Worm (Caenorhabditis elegans) whole organism, L3 larva: Measurements from ENCODE around the gene F22F4.5.
A peak's percentile ranks its signal among the peaks of the same experiment; 100 is the strongest.

Source experiments
- R02D3.7 ChIP-seq: fragments of 150-350 bp; optimal IDR thresholded peaks from 2 replicates; lab custom pipeline; 2014; ENCODE audit warnings: missing biosample characterization, missing genetic modification characterization
- ZK546.5 ChIP-seq: sonication (generic microtip); optimal IDR thresholded peaks from 2 replicates; lab custom pipeline; 2017; ENCODE audit warnings: missing biosample characterization, missing genetic modification characterization
- aly-2 ChIP-seq: fragments of 150-350 bp; optimal IDR thresholded peaks from 2 replicates; lab custom pipeline; 2014; ENCODE audit warnings: missing biosample characterization, missing genetic modification characterization
- ama-1 ChIP-seq: fragments of 150-350 bp; optimal IDR thresholded peaks from 2 replicates; lab custom pipeline; 2018
- ceh-16 ChIP-seq: sonication (generic microtip); optimal IDR thresholded peaks from 2 replicates; lab custom pipeline; 2017; ENCODE audit warnings: missing biosample characterization, missing genetic modification characterization
- ceh-28 ChIP-seq: fragments of 150-350 bp; optimal IDR thresholded peaks from 2 replicates; lab custom pipeline; 2014; ENCODE audit warnings: missing biosample characterization, missing genetic modification reagents, missing genetic modification characterization
- ceh-82 ChIP-seq: fragments of 150-350 bp; optimal IDR thresholded peaks from 2 replicates; lab custom pipeline; 2014; ENCODE audit warnings: missing biosample characterization, missing genetic modification characterization
- ceh-9 ChIP-seq: sonication (generic microtip); optimal IDR thresholded peaks from 2 replicates; lab custom pipeline; 2018; ENCODE audit warnings: missing biosample characterization, missing genetic modification characterization
- daf-12 ChIP-seq: fragments of 150-350 bp; optimal IDR thresholded peaks from 2 replicates; lab custom pipeline; 2014; ENCODE audit warnings: missing biosample characterization, missing genetic modification reagents, missing genetic modification characterization
- egl-27 ChIP-seq: sonication (generic microtip); optimal IDR thresholded peaks from 4 replicates; lab custom pipeline; 2017; ENCODE audit warnings: missing biosample characterization, missing genetic modification reagents, missing genetic modification characterization
- egl-5 ChIP-seq: fragments of 150-350 bp; optimal IDR thresholded peaks from 2 replicates; lab custom pipeline; 2017; ENCODE audit warnings: missing biosample characterization, missing genetic modification reagents, missing genetic modification characterization, inconsistent platforms
- elt-1 ChIP-seq: fragments of 150-350 bp; optimal IDR thresholded peaks from 2 replicates; lab custom pipeline; 2014; ENCODE audit warnings: missing biosample characterization, missing genetic modification characterization
- elt-2 ChIP-seq: sonication (generic microtip); optimal IDR thresholded peaks from 2 replicates; lab custom pipeline; 2016; ENCODE audit warnings: missing genetic modification reagents, mild to moderate bottlenecking, missing genetic modification characterization, missing compliant biosample characterization
- elt-3 ChIP-seq, 3 experiments: fragments of 150-350 bp in 1 of 3; sonication (generic microtip) in 2 of 3; optimal IDR thresholded peaks; 2 replicates in 2 of 3; 4 replicates in 1 of 3; lab custom pipeline; 2014 to 2017; ENCODE audit warnings: missing biosample characterization in 3 of 3, missing genetic modification characterization in 3 of 3
- eor-1 ChIP-seq, 2 experiments: fragments of 150-350 bp; optimal IDR thresholded peaks; 2 replicates each; lab custom pipeline; 2014 to 2018; ENCODE audit warnings: missing biosample characterization in 2 of 2, missing genetic modification characterization in 2 of 2
- fkh-10 ChIP-seq: sonication (generic microtip); optimal IDR thresholded peaks from 2 replicates; lab custom pipeline; 2017; ENCODE audit warnings: missing biosample characterization, missing genetic modification reagents, missing genetic modification characterization
- fkh-2 ChIP-seq: fragments of 150-350 bp; optimal IDR thresholded peaks from 2 replicates; lab custom pipeline; 2014; ENCODE audit warnings: missing biosample characterization, missing genetic modification reagents, missing genetic modification characterization
- fos-1 ChIP-seq: fragments of 150-350 bp; optimal IDR thresholded peaks from 2 replicates; lab custom pipeline; 2014; ENCODE audit warnings: missing biosample characterization, missing genetic modification characterization
- hmg-11 ChIP-seq: sonication (generic microtip); optimal IDR thresholded peaks from 2 replicates; lab custom pipeline; 2016; ENCODE audit warnings: missing genetic modification characterization, missing compliant biosample characterization
- jun-1 ChIP-seq: fragments of 150-350 bp; optimal IDR thresholded peaks from 2 replicates; lab custom pipeline; 2014; ENCODE audit warnings: missing biosample characterization, missing genetic modification reagents, missing genetic modification characterization
- lin-15B ChIP-seq: fragments of 150-350 bp; optimal IDR thresholded peaks from 2 replicates; lab custom pipeline; 2014; ENCODE audit warnings: missing biosample characterization, missing genetic modification characterization
- lin-39 ChIP-seq: fragments of 150-350 bp; optimal IDR thresholded peaks from 2 replicates; lab custom pipeline; 2018; ENCODE audit warnings: missing biosample characterization, missing genetic modification reagents, missing genetic modification characterization
- lsy-12 ChIP-seq: sonication (generic microtip); optimal IDR thresholded peaks from 2 replicates; lab custom pipeline; 2016; ENCODE audit warnings: mild to moderate bottlenecking, missing genetic modification characterization, missing compliant biosample characterization
- mdl-1 ChIP-seq: fragments of 150-350 bp; optimal IDR thresholded peaks from 2 replicates; lab custom pipeline; 2014; ENCODE audit warnings: missing biosample characterization, missing genetic modification characterization
- mml-1 ChIP-seq: fragments of 150-350 bp; sonication (generic microtip); optimal IDR thresholded peaks from 3 replicates; lab custom pipeline; 2014; ENCODE audit warnings: missing biosample characterization, missing genetic modification characterization
- nfya-1 ChIP-seq: sonication (generic microtip); optimal IDR thresholded peaks from 2 replicates; lab custom pipeline; 2017; ENCODE audit warnings: missing genetic modification characterization, mild to moderate bottlenecking, missing compliant biosample characterization, antibody characterized with exemption, moderate library complexity; ENCODE audit not compliant: insufficient read depth
- nhr-11 ChIP-seq: fragments of 150-350 bp; optimal IDR thresholded peaks from 2 replicates; lab custom pipeline; 2014; ENCODE audit warnings: missing biosample characterization, missing genetic modification characterization
- nhr-12 ChIP-seq: fragments of 150-350 bp; optimal IDR thresholded peaks from 2 replicates; lab custom pipeline; 2014; ENCODE audit warnings: missing biosample characterization, missing genetic modification characterization
- nhr-23 ChIP-seq: fragments of 150-350 bp; optimal IDR thresholded peaks from 2 replicates; lab custom pipeline; 2014; ENCODE audit warnings: missing biosample characterization, missing genetic modification reagents, missing genetic modification characterization
- nhr-237 ChIP-seq: fragments of 150-350 bp; optimal IDR thresholded peaks from 2 replicates; lab custom pipeline; 2014; ENCODE audit warnings: missing biosample characterization, missing genetic modification characterization
- nhr-25 ChIP-seq: sonication (generic microtip); optimal IDR thresholded peaks from 2 replicates; lab custom pipeline; 2017; ENCODE audit warnings: missing biosample characterization, missing genetic modification characterization
- nhr-28 ChIP-seq: fragments of 150-350 bp; optimal IDR thresholded peaks from 2 replicates; lab custom pipeline; 2014; ENCODE audit warnings: missing biosample characterization, missing genetic modification characterization
- nhr-43 ChIP-seq: sonication (generic microtip); optimal IDR thresholded peaks from 2 replicates; lab custom pipeline; 2016; ENCODE audit warnings: mild to moderate bottlenecking, missing genetic modification characterization, missing compliant biosample characterization; ENCODE audit not compliant: poor library complexity, severe bottlenecking
- nhr-67 ChIP-seq: fragments of 150-350 bp; optimal IDR thresholded peaks from 2 replicates; lab custom pipeline; 2014; ENCODE audit warnings: missing biosample characterization, missing genetic modification characterization
- nhr-76 ChIP-seq: fragments of 150-350 bp; sonication (generic microtip); optimal IDR thresholded peaks from 5 replicates; lab custom pipeline; 2014; ENCODE audit warnings: missing biosample characterization, missing genetic modification characterization
- nhr-77 ChIP-seq: fragments of 150-350 bp; optimal IDR thresholded peaks from 2 replicates; lab custom pipeline; 2014; ENCODE audit warnings: missing biosample characterization, missing genetic modification characterization
- pha-4 ChIP-seq: fragments of 150-350 bp; optimal IDR thresholded peaks from 2 replicates; lab custom pipeline; 2014; ENCODE audit warnings: missing biosample characterization, missing genetic modification reagents, missing genetic modification characterization
- pqm-1 ChIP-seq: fragments of 150-350 bp; optimal IDR thresholded peaks from 2 replicates; lab custom pipeline; 2017; ENCODE audit warnings: missing biosample characterization, missing genetic modification characterization, inconsistent platforms
- sea-2 ChIP-seq: fragments of 150-350 bp; sonication (generic microtip); optimal IDR thresholded peaks from 4 replicates; lab custom pipeline; 2014; ENCODE audit warnings: missing biosample characterization, missing genetic modification reagents, missing genetic modification characterization
- skn-1 ChIP-seq: fragments of 150-350 bp; optimal IDR thresholded peaks from 2 replicates; lab custom pipeline; 2014; ENCODE audit warnings: missing biosample characterization, missing genetic modification characterization
- snpc-4 ChIP-seq: fragments of 150-350 bp; optimal IDR thresholded peaks from 2 replicates; lab custom pipeline; 2014; ENCODE audit warnings: missing biosample characterization, missing genetic modification characterization
- tbx-2 ChIP-seq: sonication (generic microtip); optimal IDR thresholded peaks from 2 replicates; lab custom pipeline; 2016; ENCODE audit warnings: mild to moderate bottlenecking, missing genetic modification characterization, missing compliant biosample characterization
- unc-39 ChIP-seq: sonication (generic microtip); optimal IDR thresholded peaks from 4 replicates; lab custom pipeline; 2017; ENCODE audit warnings: missing biosample characterization, missing genetic modification characterization
- unc-62 ChIP-seq: fragments of 150-350 bp; sonication (generic microtip); optimal IDR thresholded peaks from 4 replicates; lab custom pipeline; 2014; ENCODE audit warnings: missing biosample characterization, missing genetic modification reagents, missing genetic modification characterization
- zag-1 ChIP-seq: fragments of 150-350 bp; optimal IDR thresholded peaks from 2 replicates; lab custom pipeline; 2014; ENCODE audit warnings: missing biosample characterization, missing genetic modification characterization
- ztf-11 ChIP-seq: fragments of 150-350 bp; optimal IDR thresholded peaks from 2 replicates; lab custom pipeline; 2014; ENCODE audit warnings: missing biosample characterization, missing genetic modification characterization
- ztf-4 ChIP-seq: fragments of 150-350 bp; optimal IDR thresholded peaks from 2 replicates; lab custom pipeline; 2014; ENCODE audit warnings: missing biosample characterization, missing genetic modification characterization

The F22F4.5 gene

ce11 chrX:5942171-5942570 is 50.5 kb downstream of the F22F4.5 start:
- TF ChIP-seq nhr-43 (tag; lab: Kevin White, UChicago), result peak; percentile 36
- TF ChIP-seq elt-1 (tag; lab: Kevin White, UChicago), result no peak
- no peak for TF ChIP-seq sea-2 (GFP tag; lab: Kevin White, UChicago)
- no peak for TF ChIP-seq nhr-67 (tag; lab: Kevin White, UChicago)
- TF ChIP-seq fkh-10, result no peak
- TF ChIP-seq daf-12 (tag; lab: Kevin White, UChicago), result no peak
- TF ChIP-seq unc-39, result no peak
- no peak for TF ChIP-seq ZK546.5
- TF ChIP-seq ceh-16 (tag; lab: Kevin White, UChicago), result no peak
- no peak for TF ChIP-seq hmg-11 (tag; lab: Kevin White, UChicago)
- TF ChIP-seq ceh-82 (tag; lab: Kevin White, UChicago), result no peak
- TF ChIP-seq nhr-25 (tag; lab: Kevin White, UChicago), result peak; percentile 17
- TF ChIP-seq fkh-2 (tag; lab: Kevin White, UChicago), result no peak
- TF ChIP-seq ceh-28 (tag; lab: Kevin White, UChicago), result no peak
- TF ChIP-seq nhr-237, result no peak
- TF ChIP-seq snpc-4 (tag; lab: Kevin White, UChicago), result peak; percentile 6
- TF ChIP-seq elt-2 (tag; lab: Kevin White, UChicago), result no peak
- no peak for TF ChIP-seq ceh-9 (tag; lab: Kevin White, UChicago)
- no peak for TF ChIP-seq R02D3.7 (tag; lab: Kevin White, UChicago)
- no peak for TF ChIP-seq mml-1 (tag; lab: Kevin White, UChicago)
- TF ChIP-seq egl-27 (tag; lab: Kevin White, UChicago), result no peak
- TF ChIP-seq egl-5, result no peak
- TF ChIP-seq nhr-23 (tag; lab: Kevin White, UChicago), result peak; percentile 43
- TF ChIP-seq fos-1 (tag; lab: Kevin White, UChicago), result no peak
- no peak for TF ChIP-seq skn-1 (tag; lab: Kevin White, UChicago)
- TF ChIP-seq elt-3 (tag; optimal IDR thresholded peaks at IDR 0.05; lab: Kevin White, UChicago), result no peak
- no peak for TF ChIP-seq unc-62 (GFP tag; lab: Kevin White, UChicago)
- TF ChIP-seq tbx-2 (tag; lab: Kevin White, UChicago), result no peak
- TF ChIP-seq ztf-4 (tag; lab: Kevin White, UChicago), result no peak
- TF ChIP-seq nhr-11 (tag; lab: Kevin White, UChicago), result peak; percentile 23
- TF ChIP-seq nfya-1 (tag; lab: Kevin White, UChicago), result peak; percentile 20
- no peak for TF ChIP-seq lin-15B (tag; lab: Kevin White, UChicago)
- no peak for TF ChIP-seq ztf-11 (tag; lab: Kevin White, UChicago)
- no peak for TF ChIP-seq aly-2 (tag; lab: Kevin White, UChicago)
- peak; percentile 29 for TF ChIP-seq mdl-1 (tag; lab: Kevin White, UChicago)
- no peak for TF ChIP-seq nhr-76 (tag; lab: Kevin White, UChicago)
- TF ChIP-seq jun-1 (tag; lab: Kevin White, UChicago), result no peak
- TF ChIP-seq nhr-12 (tag; lab: Kevin White, UChicago), result no peak
- TF ChIP-seq lsy-12 (tag; lab: Kevin White, UChicago), result no peak
- no peak for TF ChIP-seq zag-1 (tag; lab: Kevin White, UChicago)
- TF ChIP-seq eor-1 (tag; optimal IDR thresholded peaks at IDR 0.05; lab: Kevin White, UChicago), result no peak
- no peak for TF ChIP-seq nhr-77 (tag; lab: Kevin White, UChicago)
- TF ChIP-seq pqm-1 (tag; lab: Kevin White, UChicago), result no peak
- no peak for TF ChIP-seq nhr-28 (tag; lab: Kevin White, UChicago)
- peak; percentile 61 for TF ChIP-seq pha-4 (tag; lab: Kevin White, UChicago)
- peak; percentile 24 for TF ChIP-seq ama-1 (lab: Kevin White, UChicago)
- TF ChIP-seq lin-39 (tag; lab: Kevin White, UChicago), result no peak
